Worm (Caenorhabditis elegans) whole organism, early embryonic: ENCODE measurements around the gene cls-1.

ENCODE experiments used
- B0310.2 ChIP-seq: sonication (generic microtip); optimal IDR thresholded peaks from 2 replicates; lab custom pipeline; 2016; ENCODE audit warnings: mild to moderate bottlenecking, missing genetic modification characterization, missing compliant biosample characterization
- F13C5.2 ChIP-seq: sonication (generic microtip); optimal IDR thresholded peaks from 2 replicates; lab custom pipeline; 2017; ENCODE audit warnings: mild to moderate bottlenecking, missing genetic modification characterization, inconsistent platforms, missing compliant biosample characterization
- aly-1 ChIP-seq: sonication (generic microtip); optimal IDR thresholded peaks from 2 replicates; lab custom pipeline; 2016; ENCODE audit warnings: missing genetic modification characterization, missing compliant biosample characterization
- ama-1 ChIP-seq: fragments of 150-350 bp; optimal IDR thresholded peaks from 2 replicates; lab custom pipeline; 2014
- ceh-13 ChIP-seq: fragments of 200-800 bp; sonication (Bioruptor generic); optimal IDR thresholded peaks from 2 replicates; lab custom pipeline; 2018; ENCODE audit warnings: mild to moderate bottlenecking, missing genetic modification characterization, missing compliant biosample characterization
- ceh-36 ChIP-seq: sonication (generic microtip); optimal IDR thresholded peaks from 2 replicates; lab custom pipeline; 2016; ENCODE audit warnings: missing genetic modification characterization, inconsistent platforms, missing compliant biosample characterization
- ets-7 ChIP-seq: sonication (generic microtip); optimal IDR thresholded peaks from 2 replicates; lab custom pipeline; 2016; ENCODE audit warnings: missing genotype, missing genetic modification characterization, missing compliant biosample characterization
- flt-1 ChIP-seq: fragments of 200-800 bp; sonication (Bioruptor generic); IDR thresholded peaks from 2 replicates; pipeline ENCODE4 v1.3.6; 2022; ENCODE audit warnings: missing genetic modification characterization, missing compliant biosample characterization
- hmbx-1 ChIP-seq: sonication (generic microtip); optimal IDR thresholded peaks from 2 replicates; lab custom pipeline; 2016; ENCODE audit warnings: mild to moderate bottlenecking, missing genetic modification characterization, missing compliant biosample characterization
- hmg-4 ChIP-seq: fragments of 200-800 bp; sonication (Bioruptor generic); optimal IDR thresholded peaks from 2 replicates; lab custom pipeline; 2018; ENCODE audit warnings: mild to moderate bottlenecking, missing genetic modification characterization, missing compliant biosample characterization
- hnd-1 ChIP-seq: sonication (generic microtip); optimal IDR thresholded peaks from 2 replicates; lab custom pipeline; 2016; ENCODE audit warnings: missing genetic modification characterization, missing compliant biosample characterization
- pes-1 ChIP-seq: fragments of 200-800 bp; sonication (Bioruptor generic); IDR thresholded peaks from 2 replicates; pipeline ENCODE4 v1.3.6; 2022; ENCODE audit warnings: missing genetic modification reagents, missing genetic modification characterization, missing compliant biosample characterization
- scrt-1 ChIP-seq: fragments of 200-800 bp; sonication (Bioruptor generic); IDR thresholded peaks from 2 replicates; pipeline ENCODE4 v1.3.6; 2022; ENCODE audit warnings: missing genetic modification characterization, missing compliant biosample characterization
- sea-1 ChIP-seq: fragments of 200-800 bp; sonication (Bioruptor generic); conservative IDR thresholded peaks from 2 replicates; pipeline ENCODE4 v1.3.6; 2022; ENCODE audit warnings: missing genetic modification characterization, missing compliant biosample characterization
- tbx-11 ChIP-seq: fragments of 200-800 bp; sonication (Bioruptor generic); IDR thresholded peaks from 2 replicates; pipeline ENCODE4 v1.3.6; 2022; ENCODE audit warnings: missing genetic modification characterization, missing compliant biosample characterization
- tbx-37 ChIP-seq: fragments of 200-800 bp; sonication (Bioruptor generic); conservative IDR thresholded peaks from 2 replicates; pipeline ENCODE4 v1.3.6; 2022; ENCODE audit warnings: missing genetic modification reagents, missing genetic modification characterization, missing compliant biosample characterization
- tra-4 ChIP-seq: sonication (generic microtip); optimal IDR thresholded peaks from 2 replicates; lab custom pipeline; 2017; ENCODE audit warnings: missing genetic modification characterization, missing compliant biosample characterization

Gene cls-1

ce11 chrIII:7552859-7553258, 44.9 kb downstream of the cls-1 start:
- no peak for TF ChIP-seq ceh-36
- no peak for TF ChIP-seq scrt-1 (GFP tag; lab: Robert Waterston, UW)
- no peak for TF ChIP-seq hnd-1 (tag; lab: Kevin White, UChicago)
- TF ChIP-seq ama-1 = no peak
- no peak for TF ChIP-seq ets-7
- TF ChIP-seq hmbx-1 = no peak
- no peak for TF ChIP-seq hmg-4

DNA sequence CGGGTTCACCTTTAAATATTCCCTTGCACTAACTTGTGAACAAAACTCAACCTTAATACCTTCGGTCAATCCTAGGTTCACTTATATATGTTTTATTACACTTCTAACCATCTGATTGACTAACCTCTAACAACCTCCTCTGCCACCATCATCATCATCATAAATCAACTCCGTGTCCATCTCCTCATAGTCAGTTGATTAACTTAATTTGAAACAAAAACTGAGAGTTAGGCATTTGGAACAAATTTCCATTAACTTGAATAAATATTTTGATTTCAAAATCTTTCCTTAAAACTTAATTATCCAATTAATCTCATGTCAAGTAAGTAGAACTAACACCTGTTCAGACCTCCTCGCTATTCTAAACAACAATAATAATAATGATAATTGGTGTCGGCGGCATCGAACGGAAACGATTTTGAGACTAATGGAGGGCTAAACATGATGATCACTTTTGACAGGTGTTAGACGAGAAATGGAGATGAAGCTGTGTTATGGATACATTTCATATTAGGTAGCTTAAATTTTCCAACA, 45.8 kb downstream of the cls-1 start:
- TF ChIP-seq F13C5.2 (tag; lab: Kevin White, UChicago) = no peak
- no peak for TF ChIP-seq tra-4 (tag; lab: Kevin White, UChicago)
- TF ChIP-seq aly-1 = no peak
- TF ChIP-seq pes-1 (GFP tag; lab: Robert Waterston, UW) = no peak
- TF ChIP-seq hnd-1 (tag; lab: Kevin White, UChicago) = no peak
- no peak for TF ChIP-seq hmbx-1
- TF ChIP-seq ets-7 = no peak
- no peak for TF ChIP-seq sea-1 (GFP tag; lab: Robert Waterston, UW)

- peak; percentile 32 for TF ChIP-seq hmg-4
- TF ChIP-seq ceh-36 = no peak
- 0 out of 2 replicates have a peak, but pooled peaks have one; percentile 40 for TF ChIP-seq tbx-11
- 0 out of 2 replicates have a peak, but pooled peaks have one; percentile 45 for TF ChIP-seq sea-1 (GFP tag; lab: Robert Waterston, UW)
- peak; percentile 61 for TF ChIP-seq ceh-13
Measured at ce11 chrIII:7554697-7555145, 46.7 kb downstream of the cls-1 start.

DNA sequence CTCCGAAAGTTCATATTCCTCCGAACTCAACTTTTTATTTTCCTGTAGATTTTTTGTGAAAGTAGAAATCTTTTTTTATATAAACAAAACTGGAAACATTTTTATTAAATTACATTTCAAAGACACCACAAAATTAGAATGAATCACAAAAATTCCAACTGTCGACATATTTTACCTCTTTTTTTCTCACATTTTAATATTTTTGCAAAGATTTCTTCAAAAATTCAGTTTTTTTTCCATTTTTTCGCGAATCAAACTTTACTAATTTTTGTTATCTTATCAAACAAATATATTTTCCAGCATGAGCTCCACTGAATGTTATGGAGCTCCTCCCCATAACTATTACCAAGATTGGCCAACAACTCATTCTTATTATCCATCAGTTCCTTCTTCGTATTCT, 47.4 kb downstream of the cls-1 start, which contains the start of gene ceh-13:
ceh-13 (plus strand) TSS at position 301 of the 400 bp plus-strand sequence.
- TF ChIP-seq hnd-1 (tag; lab: Kevin White, UChicago) (no peak), ama-1 (no peak), tbx-11 (no peak), flt-1 (GFP tag; lab: Robert Waterston, UW) (no peak), hmg-4 (no peak), B0310.2 (no peak), pes-1 (GFP tag; lab: Robert Waterston, UW) (no peak), hmbx-1 (no peak), ceh-36 (no peak), tbx-37 (GFP tag; lab: Robert Waterston, UW) (no peak), sea-1 (GFP tag; lab: Robert Waterston, UW) (no peak), ets-7 (no peak), scrt-1 (GFP tag; lab: Robert Waterston, UW) (no peak), ceh-13 (no peak), tra-4 (tag; lab: Kevin White, UChicago) (no peak), F13C5.2 (tag; lab: Kevin White, UChicago) (no peak)

DNA sequence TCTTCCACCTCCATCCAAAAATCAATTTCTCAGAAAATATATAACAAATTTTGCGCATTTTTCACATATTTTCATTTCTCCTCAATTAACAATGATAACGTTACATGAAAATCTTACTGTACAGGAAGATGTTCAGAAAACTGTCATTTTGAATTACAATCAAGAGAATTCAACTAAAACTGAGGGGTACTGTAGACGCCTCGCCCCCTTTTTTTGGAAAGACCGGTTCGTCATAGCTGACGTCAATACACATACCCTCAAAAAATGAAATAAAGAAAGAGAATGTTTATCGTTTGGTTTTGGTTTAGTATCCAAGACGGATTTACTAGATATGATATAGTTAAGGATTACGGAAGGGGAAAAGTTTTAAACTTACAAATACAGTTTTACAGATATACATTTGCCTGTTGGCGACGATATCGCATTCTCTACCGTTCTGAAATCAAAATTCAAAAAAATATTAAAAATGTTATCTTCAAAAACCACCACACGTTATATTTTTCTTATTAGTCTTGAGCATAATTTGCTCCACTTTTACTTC, 50.0 kb downstream of the cls-1 start:
- no peak for TF ChIP-seq aly-1
- TF ChIP-seq ceh-13 = no peak

- TF ChIP-seq tbx-37 (GFP tag; lab: Robert Waterston, UW) (no peak), pes-1 (GFP tag; lab: Robert Waterston, UW) (no peak), ama-1 (no peak), hmbx-1 (no peak), F13C5.2 (tag; lab: Kevin White, UChicago) (no peak), B0310.2 (no peak)
Measured at ce11 chrIII:7558658-7559057, 50.7 kb downstream of the cls-1 start.

DNA sequence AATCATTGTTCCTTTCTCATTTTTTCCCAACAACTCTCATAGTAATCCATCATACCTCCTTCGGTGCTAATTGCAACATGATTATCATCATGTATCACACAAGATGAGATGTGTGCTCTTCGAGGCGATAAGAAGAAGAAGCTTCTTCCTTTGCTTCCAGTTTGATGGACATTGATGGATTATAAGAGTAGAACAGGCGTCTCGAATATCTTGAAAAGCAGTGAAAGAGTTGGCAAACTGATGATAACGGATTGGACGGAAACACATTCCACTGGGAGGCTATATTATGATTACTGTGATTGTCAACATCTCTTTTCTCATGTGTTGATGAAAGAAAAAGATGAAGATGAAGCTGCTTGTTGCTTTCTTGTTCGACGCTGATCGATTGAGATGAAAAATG, 51.9 kb downstream of the cls-1 start:
- no peak for TF ChIP-seq B0310.2
- no peak for TF ChIP-seq F13C5.2 (tag; lab: Kevin White, UChicago)
- no peak for TF ChIP-seq sea-1 (GFP tag; lab: Robert Waterston, UW)
- no peak for TF ChIP-seq tbx-11
- no peak for TF ChIP-seq ets-7
- TF ChIP-seq tra-4 (tag; lab: Kevin White, UChicago) = no peak
- TF ChIP-seq tbx-37 (GFP tag; lab: Robert Waterston, UW) = no peak
- no peak for TF ChIP-seq flt-1 (GFP tag; lab: Robert Waterston, UW)
- TF ChIP-seq hnd-1 (tag; lab: Kevin White, UChicago) = no peak
- no peak for TF ChIP-seq ama-1
- no peak for TF ChIP-seq hmbx-1
- no peak for TF ChIP-seq hmg-4

ce11 chrIII:7561872-7562271, 53.9 kb downstream of the cls-1 start, which contains the start of gene lgc-12:
Gene lgc-12, plus strand, starts transcription at chrIII:7562172.
- no peak for TF ChIP-seq ceh-13
- TF ChIP-seq F13C5.2 (tag; lab: Kevin White, UChicago) = no peak
- TF ChIP-seq tra-4 (tag; lab: Kevin White, UChicago) = no peak
- no peak for TF ChIP-seq aly-1
- no peak for TF ChIP-seq ama-1
- TF ChIP-seq pes-1 (GFP tag; lab: Robert Waterston, UW) = no peak
- no peak for TF ChIP-seq hmbx-1
- no peak for TF ChIP-seq flt-1 (GFP tag; lab: Robert Waterston, UW)
- no peak for TF ChIP-seq tbx-11
- TF ChIP-seq B0310.2 = no peak
- TF ChIP-seq scrt-1 (GFP tag; lab: Robert Waterston, UW) = no peak
- no peak for TF ChIP-seq ceh-36
- TF ChIP-seq hnd-1 (tag; lab: Kevin White, UChicago) = no peak
- no peak for TF ChIP-seq hmg-4
- no peak for TF ChIP-seq tbx-37 (GFP tag; lab: Robert Waterston, UW)
- no peak for TF ChIP-seq sea-1 (GFP tag; lab: Robert Waterston, UW)
